Worm (Caenorhabditis elegans) whole organism, midembryonic: ENCODE measurements around the gene dhs-30.

Experiments used
- T22C8.4 ChIP-seq: fragments of 200-800 bp; sonication (Bioruptor generic); IDR thresholded peaks from 2 replicates; pipeline ENCODE4 v1.3.6; 2022; ENCODE audit warnings: missing genetic modification characterization, missing compliant biosample characterization
- cog-1 ChIP-seq: sonication (generic microtip); optimal IDR thresholded peaks from 2 replicates; lab custom pipeline; 2016; ENCODE audit warnings: missing genetic modification characterization, missing compliant biosample characterization
- tab-1 ChIP-seq: fragments of 200-800 bp; sonication (Bioruptor generic); IDR thresholded peaks from 2 replicates; pipeline ENCODE4 v1.3.6; 2022; ENCODE audit warnings: missing genetic modification characterization, missing compliant biosample characterization
- ztf-23 ChIP-seq: fragments of 200-800 bp; sonication (Bioruptor generic); IDR thresholded peaks from 2 replicates; pipeline ENCODE4 v1.3.6; 2022; ENCODE audit warnings: missing genetic modification reagents, missing genetic modification characterization, missing compliant biosample characterization
- ztf-29 ChIP-seq: fragments of 200-800 bp; sonication (Bioruptor generic); IDR thresholded peaks from 2 replicates; pipeline ENCODE4 v1.3.6; 2022; ENCODE audit warnings: missing genetic modification reagents, missing genetic modification characterization, missing compliant biosample characterization

- no peak for TF ChIP-seq T22C8.4 (GFP tag; lab: Robert Waterston, UW)
- TF ChIP-seq ztf-29 (GFP tag; lab: Robert Waterston, UW) = no peak
- TF ChIP-seq tab-1 (GFP tag; lab: Robert Waterston, UW) = no peak
- TF ChIP-seq ztf-23 (GFP tag; lab: Robert Waterston, UW) = no peak
- TF ChIP-seq cog-1 (tag; lab: Kevin White, UChicago) = no peak
Measured at ce11 chrX:17209265-17209664, 26.4 kb downstream of the dhs-30 start, which contains the start of gene T08G2.2.
